Worm (Caenorhabditis elegans) whole organism, L4/young adult: ENCODE results near the gene F13H10.3.

ENCODE experiments used
- dao-5 ChIP-seq: sonication (generic microtip); optimal IDR thresholded peaks from 2 replicates; lab custom pipeline; 2016; ENCODE audit warnings: missing genotype, missing genetic modification characterization, moderate library complexity, missing compliant biosample characterization
- him-1 ChIP-seq: sonication (generic microtip); optimal IDR thresholded peaks from 2 replicates; lab custom pipeline; 2016; ENCODE audit warnings: missing genotype, missing genetic modification reagents, missing genetic modification characterization, missing compliant biosample characterization

- no peak for TF ChIP-seq dao-5
- no peak for TF ChIP-seq him-1
Measured at ce11 chrIV:11022303-11022702, 6.5 kb upstream of the F13H10.3 start, which contains the start of gene alh-3.
